Worm (Caenorhabditis elegans) whole organism, L3 larva: ENCODE results near the gene cee-1.

Experiments used
- ZK546.5 ChIP-seq: sonication (generic microtip); optimal IDR thresholded peaks from 2 replicates; lab custom pipeline; 2017; ENCODE audit warnings: missing biosample characterization, missing genetic modification characterization
- aly-2 ChIP-seq: fragments of 150-350 bp; optimal IDR thresholded peaks from 2 replicates; lab custom pipeline; 2014; ENCODE audit warnings: missing biosample characterization, missing genetic modification characterization
- ama-1 ChIP-seq: fragments of 150-350 bp; optimal IDR thresholded peaks from 2 replicates; lab custom pipeline; 2018
- ceh-16 ChIP-seq: sonication (generic microtip); optimal IDR thresholded peaks from 2 replicates; lab custom pipeline; 2017; ENCODE audit warnings: missing biosample characterization, missing genetic modification characterization
- ceh-28 ChIP-seq: fragments of 150-350 bp; optimal IDR thresholded peaks from 2 replicates; lab custom pipeline; 2014; ENCODE audit warnings: missing biosample characterization, missing genetic modification reagents, missing genetic modification characterization
- ceh-9 ChIP-seq: sonication (generic microtip); optimal IDR thresholded peaks from 2 replicates; lab custom pipeline; 2018; ENCODE audit warnings: missing biosample characterization, missing genetic modification characterization
- daf-12 ChIP-seq: fragments of 150-350 bp; optimal IDR thresholded peaks from 2 replicates; lab custom pipeline; 2014; ENCODE audit warnings: missing biosample characterization, missing genetic modification reagents, missing genetic modification characterization
- egl-5 ChIP-seq: fragments of 150-350 bp; optimal IDR thresholded peaks from 2 replicates; lab custom pipeline; 2017; ENCODE audit warnings: missing biosample characterization, missing genetic modification reagents, missing genetic modification characterization, inconsistent platforms
- elt-2 ChIP-seq: sonication (generic microtip); optimal IDR thresholded peaks from 2 replicates; lab custom pipeline; 2016; ENCODE audit warnings: missing genetic modification reagents, mild to moderate bottlenecking, missing genetic modification characterization, missing compliant biosample characterization
- elt-3 ChIP-seq, 3 experiments: fragments of 150-350 bp in 1 of 3; sonication (generic microtip) in 2 of 3; optimal IDR thresholded peaks; 2 replicates in 2 of 3; 4 replicates in 1 of 3; lab custom pipeline; 2014 to 2017; ENCODE audit warnings: missing biosample characterization in 3 of 3, missing genetic modification characterization in 3 of 3
- eor-1 ChIP-seq, 2 experiments: fragments of 150-350 bp; optimal IDR thresholded peaks; 2 replicates each; lab custom pipeline; 2014 to 2018; ENCODE audit warnings: missing biosample characterization in 2 of 2, missing genetic modification characterization in 2 of 2
- fkh-10 ChIP-seq: sonication (generic microtip); optimal IDR thresholded peaks from 2 replicates; lab custom pipeline; 2017; ENCODE audit warnings: missing biosample characterization, missing genetic modification reagents, missing genetic modification characterization
- fkh-2 ChIP-seq: fragments of 150-350 bp; optimal IDR thresholded peaks from 2 replicates; lab custom pipeline; 2014; ENCODE audit warnings: missing biosample characterization, missing genetic modification reagents, missing genetic modification characterization
- fos-1 ChIP-seq: fragments of 150-350 bp; optimal IDR thresholded peaks from 2 replicates; lab custom pipeline; 2014; ENCODE audit warnings: missing biosample characterization, missing genetic modification characterization
- hmg-11 ChIP-seq: sonication (generic microtip); optimal IDR thresholded peaks from 2 replicates; lab custom pipeline; 2016; ENCODE audit warnings: missing genetic modification characterization, missing compliant biosample characterization
- lin-15B ChIP-seq: fragments of 150-350 bp; optimal IDR thresholded peaks from 2 replicates; lab custom pipeline; 2014; ENCODE audit warnings: missing biosample characterization, missing genetic modification characterization
- lin-39 ChIP-seq: fragments of 150-350 bp; optimal IDR thresholded peaks from 2 replicates; lab custom pipeline; 2018; ENCODE audit warnings: missing biosample characterization, missing genetic modification reagents, missing genetic modification characterization
- mdl-1 ChIP-seq: fragments of 150-350 bp; optimal IDR thresholded peaks from 2 replicates; lab custom pipeline; 2014; ENCODE audit warnings: missing biosample characterization, missing genetic modification characterization
- nfya-1 ChIP-seq: sonication (generic microtip); optimal IDR thresholded peaks from 2 replicates; lab custom pipeline; 2017; ENCODE audit warnings: missing genetic modification characterization, mild to moderate bottlenecking, missing compliant biosample characterization, antibody characterized with exemption, moderate library complexity; ENCODE audit not compliant: insufficient read depth
- nhr-11 ChIP-seq: fragments of 150-350 bp; optimal IDR thresholded peaks from 2 replicates; lab custom pipeline; 2014; ENCODE audit warnings: missing biosample characterization, missing genetic modification characterization
- nhr-237 ChIP-seq: fragments of 150-350 bp; optimal IDR thresholded peaks from 2 replicates; lab custom pipeline; 2014; ENCODE audit warnings: missing biosample characterization, missing genetic modification characterization
- nhr-28 ChIP-seq: fragments of 150-350 bp; optimal IDR thresholded peaks from 2 replicates; lab custom pipeline; 2014; ENCODE audit warnings: missing biosample characterization, missing genetic modification characterization
- nhr-67 ChIP-seq: fragments of 150-350 bp; optimal IDR thresholded peaks from 2 replicates; lab custom pipeline; 2014; ENCODE audit warnings: missing biosample characterization, missing genetic modification characterization
- nhr-76 ChIP-seq: fragments of 150-350 bp; sonication (generic microtip); optimal IDR thresholded peaks from 5 replicates; lab custom pipeline; 2014; ENCODE audit warnings: missing biosample characterization, missing genetic modification characterization
- nhr-77 ChIP-seq: fragments of 150-350 bp; optimal IDR thresholded peaks from 2 replicates; lab custom pipeline; 2014; ENCODE audit warnings: missing biosample characterization, missing genetic modification characterization
- pqm-1 ChIP-seq: fragments of 150-350 bp; optimal IDR thresholded peaks from 2 replicates; lab custom pipeline; 2017; ENCODE audit warnings: missing biosample characterization, missing genetic modification characterization, inconsistent platforms
- skn-1 ChIP-seq: fragments of 150-350 bp; optimal IDR thresholded peaks from 2 replicates; lab custom pipeline; 2014; ENCODE audit warnings: missing biosample characterization, missing genetic modification characterization
- snpc-4 ChIP-seq: fragments of 150-350 bp; optimal IDR thresholded peaks from 2 replicates; lab custom pipeline; 2014; ENCODE audit warnings: missing biosample characterization, missing genetic modification characterization
- tbx-2 ChIP-seq: sonication (generic microtip); optimal IDR thresholded peaks from 2 replicates; lab custom pipeline; 2016; ENCODE audit warnings: mild to moderate bottlenecking, missing genetic modification characterization, missing compliant biosample characterization
- unc-62 ChIP-seq: fragments of 150-350 bp; sonication (generic microtip); optimal IDR thresholded peaks from 4 replicates; lab custom pipeline; 2014; ENCODE audit warnings: missing biosample characterization, missing genetic modification reagents, missing genetic modification characterization
- zag-1 ChIP-seq: fragments of 150-350 bp; optimal IDR thresholded peaks from 2 replicates; lab custom pipeline; 2014; ENCODE audit warnings: missing biosample characterization, missing genetic modification characterization
- ztf-11 ChIP-seq: fragments of 150-350 bp; optimal IDR thresholded peaks from 2 replicates; lab custom pipeline; 2014; ENCODE audit warnings: missing biosample characterization, missing genetic modification characterization

cee-1 gene

DNA sequence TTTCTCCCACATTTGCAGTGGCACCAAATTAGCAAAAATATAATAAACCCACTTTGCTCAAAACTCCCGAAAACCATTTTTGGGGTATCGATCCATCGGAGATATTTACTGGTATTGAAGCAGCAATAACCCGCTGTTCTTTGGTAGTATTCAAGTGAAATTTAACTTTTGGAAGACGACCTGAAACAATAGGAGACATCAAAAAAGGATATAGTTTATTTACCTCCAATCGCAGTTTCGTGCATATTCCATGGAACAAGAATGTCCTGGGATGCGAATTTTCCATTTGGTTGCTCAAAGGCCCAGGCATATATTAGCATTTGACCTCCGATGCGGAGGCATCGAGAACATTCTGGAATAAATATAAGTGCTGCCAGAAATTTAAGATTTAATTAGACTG lies 39.1 kb upstream of the cee-1 start:
- no peak for TF ChIP-seq ztf-11 (tag; lab: Kevin White, UChicago)
- no peak for TF ChIP-seq fkh-10 (GFP tag; lab: Kevin White, UChicago)
- TF ChIP-seq nhr-76 (tag; lab: Kevin White, UChicago) = no peak
- no peak for TF ChIP-seq nhr-237 (tag; lab: Kevin White, UChicago)
- no peak for TF ChIP-seq aly-2 (tag; lab: Kevin White, UChicago)

- TF ChIP-seq aly-2 (tag; lab: Kevin White, UChicago) = no peak
- TF ChIP-seq snpc-4 = no peak
- TF ChIP-seq nhr-28 (tag; lab: Kevin White, UChicago) = no peak
- TF ChIP-seq ceh-9 = no peak
- no peak for TF ChIP-seq ceh-16 (tag; lab: Kevin White, UChicago)
- TF ChIP-seq hmg-11 (tag; lab: Kevin White, UChicago) = no peak
- no peak for TF ChIP-seq elt-3 (tag; optimal IDR thresholded peaks at IDR 0.05; lab: Kevin White, UChicago)
- TF ChIP-seq lin-15B (tag; lab: Kevin White, UChicago) = no peak
- TF ChIP-seq nhr-77 = no peak
- no peak for TF ChIP-seq nhr-76 (tag; lab: Kevin White, UChicago)
Measured at ce11 chrIII:4874671-4875070, 37.8 kb upstream of the cee-1 start, which contains the start of gene C35D10.12. C35D10.12 (minus strand) TSS chrIII:4874771.

DNA sequence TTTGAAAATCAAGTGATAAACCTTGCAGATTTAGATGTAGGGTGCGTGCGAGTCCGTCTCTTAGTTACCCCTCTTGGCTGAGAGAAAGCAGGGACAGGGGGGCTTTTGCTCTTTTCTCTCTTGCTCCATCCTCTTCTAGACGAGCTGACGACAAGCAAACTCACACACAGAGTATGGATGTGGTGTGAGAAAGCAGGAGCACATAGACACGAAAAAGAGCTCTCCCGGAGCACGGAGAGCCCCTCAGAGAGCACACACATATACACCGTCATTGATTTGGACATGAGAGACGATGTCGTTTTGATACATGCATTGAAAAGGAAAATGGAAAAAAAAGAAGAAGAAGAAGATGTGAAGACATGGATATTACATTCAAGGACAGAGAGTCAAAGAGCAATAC lies 36.8 kb upstream of the cee-1 start:
- no peak for TF ChIP-seq zag-1 (tag; lab: Kevin White, UChicago)
- no peak for TF ChIP-seq ZK546.5 (tag; lab: Kevin White, UChicago)
- TF ChIP-seq fkh-10 (GFP tag; lab: Kevin White, UChicago) = peak; percentile 39
- no peak for TF ChIP-seq nhr-237 (tag; lab: Kevin White, UChicago)

DNA sequence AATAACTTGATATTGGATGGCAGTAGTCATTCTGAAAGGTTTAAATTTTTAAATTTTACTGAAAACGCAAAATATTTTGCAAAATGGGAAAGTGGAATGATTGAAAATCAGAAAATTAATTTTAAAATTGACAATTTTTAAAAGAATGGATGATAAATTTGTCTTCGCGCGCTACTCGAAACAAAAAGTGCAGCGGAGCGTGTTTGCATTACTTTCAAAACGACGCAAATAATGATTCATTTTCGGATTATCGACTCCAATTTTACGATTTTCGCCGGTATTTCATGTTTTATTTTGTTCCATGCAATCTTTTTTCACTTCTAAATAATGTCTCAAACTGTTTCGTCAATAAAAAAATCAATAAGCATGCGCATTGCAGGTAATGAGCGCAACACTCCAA lies 34.2 kb upstream of the cee-1 start, which contains the start of the genes tost-1 and arx-6:
Gene tost-1, minus strand, starts transcription at position 31 of the 400 bp plus-strand sequence.
Gene arx-6, plus strand, starts transcription at position 378 of the 400 bp plus-strand sequence.
- TF ChIP-seq lin-15B (tag; lab: Kevin White, UChicago) = peak; percentile 61
- peak; percentile 29 for TF ChIP-seq snpc-4
- peak; percentile 3 for TF ChIP-seq elt-2
- TF ChIP-seq skn-1 = peak; percentile 27
- TF ChIP-seq daf-12 (tag; lab: Kevin White, UChicago) = no peak
- TF ChIP-seq nfya-1 (tag; lab: Kevin White, UChicago) = peak; percentile 47

DNA sequence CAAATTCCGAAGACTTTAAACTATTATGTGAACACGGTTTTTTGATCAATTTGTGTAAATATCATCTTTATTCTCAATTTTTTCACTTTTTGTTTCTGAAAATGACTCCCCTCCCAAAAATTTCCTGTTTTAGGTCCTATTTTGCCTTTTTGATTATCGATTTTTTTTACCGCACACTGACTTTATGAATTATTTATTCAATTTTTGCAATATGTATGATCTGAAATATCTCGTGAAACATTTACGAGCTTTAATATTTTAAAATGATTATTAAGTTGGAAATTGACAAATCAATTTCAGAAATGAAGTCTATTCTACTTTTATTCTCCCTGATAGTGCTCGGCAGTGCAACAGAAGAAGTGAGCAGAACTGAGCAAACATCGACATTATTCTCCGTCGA lies 33.1 kb upstream of the cee-1 start, which contains the start of gene C35D10.1:
Gene C35D10.1, plus strand, starts transcription at position 301 of the 400 bp plus-strand sequence.
- TF ChIP-seq ceh-28 (peak; percentile 15), fkh-2 (tag; lab: Kevin White, UChicago) (no peak)
- TF ChIP-seq, all 47 proteins: peak for 1

- no peak for TF ChIP-seq snpc-4
- TF ChIP-seq nhr-77 = no peak
- no peak for TF ChIP-seq tbx-2 (tag; lab: Kevin White, UChicago)
- no peak for TF ChIP-seq elt-3 (tag; optimal IDR thresholded peaks at IDR 0.05; lab: Kevin White, UChicago)
- TF ChIP-seq elt-2 = peak; percentile 72
- no peak for TF ChIP-seq lin-39 (tag; lab: Kevin White, UChicago)
- no peak for TF ChIP-seq nfya-1 (tag; lab: Kevin White, UChicago)
- TF ChIP-seq ama-1 (lab: Kevin White, UChicago) = no peak
- no peak for TF ChIP-seq unc-62 (GFP tag; lab: Kevin White, UChicago)
- no peak for TF ChIP-seq egl-5 (tag; lab: Kevin White, UChicago)
- no peak for TF ChIP-seq nhr-67 (tag; lab: Kevin White, UChicago)
- no peak for TF ChIP-seq eor-1 (tag; optimal IDR thresholded peaks at IDR 0.05; lab: Kevin White, UChicago)
- TF ChIP-seq nhr-11 = no peak
- TF ChIP-seq fos-1 (tag; lab: Kevin White, UChicago) = no peak
- peak; percentile 37 for TF ChIP-seq pqm-1 (tag; lab: Kevin White, UChicago)
- no peak for TF ChIP-seq mdl-1
- TF ChIP-seq, all 47 proteins: peak for 2
Measured at ce11 chrIII:4881955-4882354, 30.5 kb upstream of the cee-1 start.
